Fruit fly (Drosophila melanogaster) whole organism, prepupa: Measurements from ENCODE around the gene gw.

Source experiments
- CG10631 ChIP-seq: fragments of 200-800 bp; sonication (Bioruptor generic); optimal IDR thresholded peaks from 2 replicates; lab custom pipeline; 2016; ENCODE audit warnings: missing biosample characterization, missing genetic modification characterization
- CG10669 ChIP-seq: fragments of 200-800 bp; sonication (Bioruptor generic); optimal IDR thresholded peaks from 3 replicates; lab custom pipeline; 2018; ENCODE audit warnings: missing biosample characterization, mild to moderate bottlenecking, missing genetic modification characterization, moderate library complexity
- CG11762 ChIP-seq: fragments of 200-800 bp; sonication (Bioruptor generic); optimal IDR thresholded peaks from 3 replicates; lab custom pipeline; 2016; ENCODE audit warnings: missing biosample characterization, missing genetic modification characterization; ENCODE audit not compliant: insufficient read depth
- CG11902 ChIP-seq: fragments of 200-800 bp; sonication (Bioruptor generic); optimal IDR thresholded peaks from 3 replicates; lab custom pipeline; 2016; ENCODE audit warnings: missing biosample characterization, missing genetic modification characterization
- CG15336 ChIP-seq: fragments of 200-800 bp; sonication (Bioruptor generic); IDR thresholded peaks from 2 replicates; pipeline ENCODE4 v1.3.6; 2022; ENCODE audit warnings: missing biosample characterization, missing genetic modification characterization
- CG1621 ChIP-seq: fragments of 200-800 bp; sonication (Bioruptor generic); optimal IDR thresholded peaks from 3 replicates; lab custom pipeline; 2018; ENCODE audit warnings: missing biosample characterization, mild to moderate bottlenecking, missing genetic modification characterization
- CG16779 ChIP-seq: fragments of 200-800 bp; sonication (Bioruptor generic); optimal IDR thresholded peaks from 3 replicates; lab custom pipeline; 2017; ENCODE audit warnings: missing biosample characterization, mild to moderate bottlenecking, missing genetic modification characterization
- CG3032 ChIP-seq: fragments of 200-800 bp; optimal IDR thresholded peaks from 2 replicates; lab custom pipeline; 2019; ENCODE audit warnings: missing biosample characterization, mild to moderate bottlenecking, missing genetic modification characterization, moderate library complexity
- CG31627 ChIP-seq: fragments of 200-800 bp; sonication (Bioruptor generic); optimal IDR thresholded peaks from 3 replicates; lab custom pipeline; 2016; ENCODE audit warnings: missing biosample characterization, missing genetic modification characterization
- CG34406 ChIP-seq: fragments of 200-800 bp; sonication (Bioruptor generic); optimal IDR thresholded peaks from 3 replicates; lab custom pipeline; 2016; ENCODE audit warnings: missing biosample characterization, missing genetic modification characterization
- CG3919 ChIP-seq: fragments of 200-800 bp; sonication (Bioruptor generic); optimal IDR thresholded peaks from 3 replicates; lab custom pipeline; 2016; ENCODE audit warnings: missing biosample characterization, missing genetic modification characterization
- CG4318 ChIP-seq: fragments of 200-800 bp; sonication (Bioruptor generic); optimal IDR thresholded peaks from 3 replicates; lab custom pipeline; 2017; ENCODE audit warnings: missing biosample characterization, mild to moderate bottlenecking, missing genetic modification characterization
- CG6163 ChIP-seq: fragments of 200-800 bp; sonication (Bioruptor generic); IDR thresholded peaks from 3 replicates; pipeline ENCODE4 v1.3.6; 2022; ENCODE audit warnings: missing biosample characterization, missing genetic modification characterization
- CG6792 ChIP-seq: fragments of 200-800 bp; sonication (Bioruptor generic); optimal IDR thresholded peaks from 3 replicates; lab custom pipeline; 2016; ENCODE audit warnings: missing biosample characterization, missing genetic modification characterization
- CG6808 ChIP-seq: fragments of 200-800 bp; sonication (Bioruptor generic); optimal IDR thresholded peaks from 3 replicates; lab custom pipeline; 2017; ENCODE audit warnings: missing biosample characterization, missing genetic modification characterization, mild to moderate bottlenecking, moderate library complexity, missing genetic modification reagents
- CG6854 ChIP-seq: fragments of 200-800 bp; sonication (Bioruptor generic); optimal IDR thresholded peaks from 2 replicates; lab custom pipeline; 2017; ENCODE audit warnings: missing biosample characterization, mild to moderate bottlenecking, missing genetic modification characterization
- CG7368 ChIP-seq: fragments of 200-800 bp; sonication (Bioruptor generic); optimal IDR thresholded peaks from 3 replicates; lab custom pipeline; 2016; ENCODE audit warnings: missing biosample characterization, missing genetic modification characterization
- CG8119 ChIP-seq: fragments of 200-800 bp; sonication (Bioruptor generic); IDR thresholded peaks from 3 replicates; pipeline ENCODE4 v1.3.6; 2022; ENCODE audit warnings: missing biosample characterization, missing genetic modification characterization
- CG8632 ChIP-seq: fragments of 200-800 bp; sonication (Bioruptor generic); optimal IDR thresholded peaks from 3 replicates; lab custom pipeline; 2016; ENCODE audit warnings: missing biosample characterization, missing genetic modification characterization
- CG9139 ChIP-seq: fragments of 200-800 bp; sonication (Bioruptor generic); optimal IDR thresholded peaks from 3 replicates; lab custom pipeline; 2017; ENCODE audit warnings: missing biosample characterization, mild to moderate bottlenecking, missing genetic modification characterization
- Eip75B ChIP-seq: fragments of 200-800 bp; sonication (Bioruptor generic); optimal IDR thresholded peaks from 3 replicates; lab custom pipeline; 2016; ENCODE audit warnings: missing biosample characterization, missing genetic modification characterization
- Eip78C ChIP-seq: fragments of 200-800 bp; sonication (Bioruptor generic); peaks from one replicate; lab custom pipeline; 2016; ENCODE audit warnings: missing biosample characterization, missing genetic modification characterization
- Eip93F ChIP-seq: fragments of 200-800 bp; sonication (Bioruptor generic); optimal IDR thresholded peaks from 2 replicates; lab custom pipeline; 2016; ENCODE audit warnings: missing biosample characterization, mild to moderate bottlenecking, missing genetic modification characterization
- Ets21C ChIP-seq: fragments of 200-800 bp; sonication (Bioruptor generic); optimal IDR thresholded peaks from 3 replicates; lab custom pipeline; 2016; ENCODE audit warnings: missing biosample characterization, missing genetic modification characterization
- Hr38 ChIP-seq: sonication (Bioruptor generic); optimal IDR thresholded peaks from 2 replicates; lab custom pipeline; 2016; ENCODE audit warnings: missing biosample characterization, missing genetic modification characterization
- Hr39 ChIP-seq: fragments of 200-800 bp; sonication (Bioruptor generic); optimal IDR thresholded peaks from 2 replicates; lab custom pipeline; 2016; ENCODE audit warnings: missing biosample characterization, missing genetic modification characterization
- Lpt ChIP-seq: fragments of 200-800 bp; sonication (Bioruptor generic); optimal IDR thresholded peaks from 3 replicates; lab custom pipeline; 2016; ENCODE audit warnings: missing biosample characterization, missing genetic modification characterization
- Met ChIP-seq: fragments of 200-800 bp; sonication (Bioruptor generic); optimal IDR thresholded peaks from 3 replicates; lab custom pipeline; 2016; ENCODE audit warnings: missing biosample characterization, missing genetic modification characterization
- OdsH ChIP-seq: fragments of 200-800 bp; sonication (Bioruptor generic); optimal IDR thresholded peaks from 3 replicates; lab custom pipeline; 2016; ENCODE audit warnings: missing biosample characterization, missing genetic modification characterization
- Smox ChIP-seq: fragments of 200-800 bp; sonication (Bioruptor generic); optimal IDR thresholded peaks from 3 replicates; lab custom pipeline; 2016; ENCODE audit warnings: missing biosample characterization, missing genetic modification characterization
- Sox102F ChIP-seq: fragments of 200-800 bp; sonication (Bioruptor generic); optimal IDR thresholded peaks from 2 replicates; lab custom pipeline; 2016; ENCODE audit warnings: missing biosample characterization, mild to moderate bottlenecking, missing genetic modification characterization
- Sox14 ChIP-seq: fragments of 200-800 bp; sonication (Bioruptor generic); optimal IDR thresholded peaks from 3 replicates; lab custom pipeline; 2016; ENCODE audit warnings: missing biosample characterization, missing genetic modification characterization
- Sox15 ChIP-seq: fragments of 200-800 bp; sonication (Bioruptor generic); optimal IDR thresholded peaks from 3 replicates; lab custom pipeline; 2016; ENCODE audit warnings: missing biosample characterization, missing genetic modification characterization
- achi ChIP-seq: fragments of 200-800 bp; sonication (Bioruptor generic); optimal IDR thresholded peaks from 3 replicates; lab custom pipeline; 2016; ENCODE audit warnings: missing biosample characterization, missing genetic modification characterization
- acj6 ChIP-seq: fragments of 200-800 bp; sonication (Bioruptor generic); optimal IDR thresholded peaks from 3 replicates; lab custom pipeline; 2016; ENCODE audit warnings: missing biosample characterization, missing genetic modification characterization
- dac ChIP-seq: fragments of 200-800 bp; sonication (Bioruptor generic); optimal IDR thresholded peaks from 2 replicates; lab custom pipeline; 2017; ENCODE audit warnings: missing biosample characterization, mild to moderate bottlenecking, missing genetic modification characterization
- dsx ChIP-seq: fragments of 200-800 bp; optimal IDR thresholded peaks from 3 replicates; lab custom pipeline; 2019; ENCODE audit warnings: missing biosample characterization, mild to moderate bottlenecking, missing genetic modification characterization, moderate library complexity; ENCODE audit not compliant: poor library complexity, severe bottlenecking
- eg ChIP-seq: fragments of 200-800 bp; sonication (Bioruptor generic); IDR thresholded peaks from 3 replicates; pipeline ENCODE4 v1.3.6; 2022; ENCODE audit warnings: missing biosample characterization, missing genetic modification characterization
- esn ChIP-seq: fragments of 200-800 bp; sonication (Bioruptor generic); optimal IDR thresholded peaks from 2 replicates; lab custom pipeline; 2016; ENCODE audit warnings: missing biosample characterization, mild to moderate bottlenecking, missing genetic modification characterization, moderate library complexity
- fd85E ChIP-seq: fragments of 200-800 bp; sonication (Bioruptor generic); optimal IDR thresholded peaks from 3 replicates; lab custom pipeline; 2016; ENCODE audit warnings: missing biosample characterization, missing genetic modification characterization
- fkh ChIP-seq: fragments of 200-800 bp; sonication (Bioruptor generic); optimal IDR thresholded peaks from 3 replicates; lab custom pipeline; 2017; ENCODE audit warnings: missing biosample characterization, mild to moderate bottlenecking, missing genetic modification characterization, moderate library complexity
- net ChIP-seq: fragments of 200-800 bp; sonication (Bioruptor generic); optimal IDR thresholded peaks from 3 replicates; lab custom pipeline; 2016; ENCODE audit warnings: missing biosample characterization, missing genetic modification characterization
- pdm3 ChIP-seq: fragments of 200-800 bp; sonication (Bioruptor generic); optimal IDR thresholded peaks from 3 replicates; lab custom pipeline; 2016; ENCODE audit warnings: missing biosample characterization, missing genetic modification characterization
- salr ChIP-seq, 2 experiments: fragments of 200-800 bp; sonication (Bioruptor generic); optimal IDR thresholded peaks; 3 replicates each; lab custom pipeline; 2016 to 2018; ENCODE audit warnings: missing biosample characterization in 2 of 2, missing genetic modification characterization in 2 of 2, mild to moderate bottlenecking in 1 of 2
- spab ChIP-seq: fragments of 200-800 bp; sonication (Bioruptor generic); optimal IDR thresholded peaks from 2 replicates; lab custom pipeline; 2017; ENCODE audit warnings: missing biosample characterization, mild to moderate bottlenecking, missing genetic modification characterization, missing genetic modification reagents
- ss ChIP-seq, 2 experiments: fragments of 200-800 bp; sonication (Bioruptor generic); optimal IDR thresholded peaks; 2 replicates in 1 of 2; 3 replicates in 1 of 2; lab custom pipeline; 2017 to 2018; ENCODE audit warnings: mild to moderate bottlenecking in 2 of 2, missing biosample characterization in 2 of 2, missing genetic modification characterization in 2 of 2, moderate library complexity in 1 of 2
- topi ChIP-seq: fragments of 200-800 bp; sonication (Bioruptor generic); optimal IDR thresholded peaks from 3 replicates; lab custom pipeline; 2016; ENCODE audit warnings: missing biosample characterization, missing genetic modification characterization
- vri ChIP-seq: fragments of 200-800 bp; sonication (Bioruptor generic); optimal IDR thresholded peaks from 3 replicates; lab custom pipeline; 2016; ENCODE audit warnings: missing biosample characterization, mild to moderate bottlenecking, missing genetic modification characterization

gw gene

dm6 chr4:694917-695720 is 34.7 kb upstream of the gw start (continued):
- TF ChIP-seq dsx (no peak), salr (GFP tag; optimal IDR thresholded peaks at IDR 0.05; lab: Kevin White, UChicago) (no peak), Eip93F (GFP tag; lab: Kevin White, UChicago) (peak; percentile 17)

dm6 chr4:670905-671419 is 10.6 kb upstream of the gw start, which contains the start of gene CG11360:
Gene CG11360 (plus strand): TSS chr4:671142.
- TF ChIP-seq Lpt (GFP tag; lab: Kevin White, UChicago): no peak
- no peak for TF ChIP-seq dsx
- no peak for TF ChIP-seq CG3919
- TF ChIP-seq pdm3: peak; percentile 26
- no peak for TF ChIP-seq eg (GFP tag; lab: Robert Waterston, UW)
- TF ChIP-seq CG8632 (GFP tag; lab: Kevin White, UChicago): no peak
- TF ChIP-seq Eip75B (GFP tag; lab: Kevin White, UChicago): no peak
- TF ChIP-seq CG11902 (GFP tag; lab: Kevin White, UChicago): no peak
- peak; percentile 42 for TF ChIP-seq CG31627
- no peak for TF ChIP-seq Ets21C (GFP tag; lab: Kevin White, UChicago)
- peak; percentile 18 for TF ChIP-seq acj6 (GFP tag; lab: Kevin White, UChicago)
- peak; percentile 18 for TF ChIP-seq CG6854 (GFP tag; lab: Kevin White, UChicago)
- no peak for TF ChIP-seq CG7368 (GFP tag; lab: Kevin White, UChicago)
- TF ChIP-seq CG6163 (GFP tag; lab: Robert Waterston, UW): no peak
- no peak for TF ChIP-seq CG4318
- no peak for TF ChIP-seq CG11762
- no peak for TF ChIP-seq Sox15 (GFP tag; lab: Kevin White, UChicago)
- TF ChIP-seq CG15336 (GFP tag; lab: Robert Waterston, UW): no peak
- no peak for TF ChIP-seq Hr38 (GFP tag; lab: Kevin White, UChicago)
- no peak for TF ChIP-seq Sox102F (GFP tag; lab: Kevin White, UChicago)
- no peak for TF ChIP-seq achi
- no peak for TF ChIP-seq CG34406 (GFP tag; lab: Kevin White, UChicago)
- no peak for TF ChIP-seq vri (GFP tag; lab: Kevin White, UChicago)
- no peak for TF ChIP-seq dac (GFP tag; lab: Kevin White, UChicago)
- no peak for TF ChIP-seq Smox (GFP tag; lab: Kevin White, UChicago)
- TF ChIP-seq net: no peak
- TF ChIP-seq CG3032 (tag; lab: Kevin White, UChicago): peak; percentile 41
- no peak for TF ChIP-seq salr (GFP tag; optimal IDR thresholded peaks at IDR 0.05; lab: Kevin White, UChicago)
- peak in 1 of 2 experiments; percentile 14 for TF ChIP-seq ss (GFP tag; optimal IDR thresholded peaks at IDR 0.05; lab: Kevin White, UChicago)
- no peak for TF ChIP-seq fkh (GFP tag; lab: Kevin White, UChicago)
- TF ChIP-seq Sox14 (GFP tag; lab: Kevin White, UChicago): peak; percentile 36
- no peak for TF ChIP-seq esn (GFP tag; lab: Kevin White, UChicago)
- TF ChIP-seq Hr39 (GFP tag; lab: Kevin White, UChicago): peak; percentile 33
- no peak for TF ChIP-seq CG9139 (GFP tag; lab: Kevin White, UChicago)
- no peak for TF ChIP-seq Eip93F (GFP tag; lab: Kevin White, UChicago)
- TF ChIP-seq fd85E (GFP tag; lab: Kevin White, UChicago): no peak
- peak; percentile 29 for TF ChIP-seq topi (GFP tag; lab: Kevin White, UChicago)
- TF ChIP-seq CG1621 (tag; lab: Kevin White, UChicago): peak; percentile 33
- no peak for TF ChIP-seq CG8119
- no peak for TF ChIP-seq CG6792 (GFP tag; lab: Kevin White, UChicago)
- no peak for TF ChIP-seq CG6808 (GFP tag; lab: Kevin White, UChicago)
- TF ChIP-seq OdsH: peak; percentile 31
- TF ChIP-seq Eip78C (GFP tag; lab: Kevin White, UChicago): peak; percentile 63
- no peak for TF ChIP-seq spab
- TF ChIP-seq CG10631 (GFP tag; lab: Kevin White, UChicago): peak; percentile 27
- no peak for TF ChIP-seq Met (GFP tag; lab: Kevin White, UChicago)
- TF ChIP-seq CG10669 (GFP tag; lab: Kevin White, UChicago): peak; percentile 13
- no peak for TF ChIP-seq CG16779 (tag; lab: Kevin White, UChicago)
